Fruit fly (Drosophila melanogaster) whole organism, embryonic: Measurements from ENCODE around the gene Gr63a.

Experiments used
- B-H2 ChIP-seq: fragments of 200-800 bp; sonication (Bioruptor generic); optimal IDR thresholded peaks from 2 replicates; lab custom pipeline; 2018; ENCODE audit warnings: missing biosample characterization, mild to moderate bottlenecking, missing genetic modification characterization
- Bdp1 ChIP-seq: fragments of 200-800 bp; sonication (Bioruptor generic); optimal IDR thresholded peaks from 3 replicates; lab custom pipeline; 2016; ENCODE audit warnings: missing biosample characterization, missing genetic modification characterization
- CG11398 ChIP-seq: fragments of 200-800 bp; sonication (Bioruptor generic); optimal IDR thresholded peaks from 2 replicates; lab custom pipeline; 2016; ENCODE audit warnings: missing biosample characterization, missing genetic modification characterization
- CG12236 ChIP-seq: fragments of 200-800 bp; sonication (Bioruptor generic); optimal IDR thresholded peaks from 2 replicates; lab custom pipeline; 2016; ENCODE audit warnings: missing biosample characterization, missing genetic modification characterization
- CG12299 ChIP-seq: fragments of 200-800 bp; sonication (Bioruptor generic); optimal IDR thresholded peaks from 2 replicates; lab custom pipeline; 2018; ENCODE audit warnings: missing biosample characterization, mild to moderate bottlenecking, missing genetic modification characterization
- CG2129 ChIP-seq: fragments of 200-800 bp; sonication (Bioruptor generic); IDR thresholded peaks from 2 replicates; pipeline ENCODE4 v1.3.6; 2022; ENCODE audit warnings: missing biosample characterization, missing genetic modification characterization; ENCODE audit not compliant: partially characterized antibody
- CG2202 ChIP-seq: fragments of 200-800 bp; sonication (Bioruptor generic); optimal IDR thresholded peaks from 2 replicates; lab custom pipeline; 2018; ENCODE audit warnings: missing biosample characterization, mild to moderate bottlenecking, missing genetic modification characterization
- CG2678 ChIP-seq: fragments of 200-800 bp; sonication (Bioruptor generic); optimal IDR thresholded peaks from 3 replicates; lab custom pipeline; 2019; ENCODE audit warnings: missing biosample characterization, mild to moderate bottlenecking, missing genetic modification characterization, moderate library complexity
- CG30431 ChIP-seq: fragments of 200-800 bp; sonication (Bioruptor generic); optimal IDR thresholded peaks from 2 replicates; lab custom pipeline; 2017; ENCODE audit warnings: missing biosample characterization, missing genetic modification characterization
- CG31388 ChIP-seq: fragments of 200-800 bp; sonication (Bioruptor generic); optimal IDR thresholded peaks from 2 replicates; lab custom pipeline; 2016; ENCODE audit warnings: missing biosample characterization, missing genetic modification characterization
- CG32532 ChIP-seq: fragments of 200-800 bp; sonication (Bioruptor generic); IDR thresholded peaks from 2 replicates; pipeline ENCODE4 v1.3.6; 2022; ENCODE audit warnings: missing biosample characterization, missing genetic modification characterization
- CG3407 ChIP-seq: fragments of 200-800 bp; sonication (Bioruptor generic); optimal IDR thresholded peaks from 2 replicates; lab custom pipeline; 2018; ENCODE audit warnings: missing biosample characterization, mild to moderate bottlenecking, missing genetic modification characterization
- CG34422 ChIP-seq: fragments of 200-800 bp; sonication (Bioruptor generic); IDR thresholded peaks from 3 replicates; pipeline ENCODE4 v1.3.6; 2022; ENCODE audit warnings: missing biosample characterization, missing genetic modification characterization
- CG42726 ChIP-seq: fragments of 200-800 bp; sonication (Bioruptor generic); IDR thresholded peaks from 2 replicates; pipeline ENCODE4 v1.3.6; 2022; ENCODE audit warnings: missing biosample characterization, missing genetic modification characterization; ENCODE audit not compliant: partially characterized antibody
- CG6791 ChIP-seq: fragments of 200-800 bp; sonication (Bioruptor generic); IDR thresholded peaks from 3 replicates; pipeline ENCODE4 v1.3.6; 2022; ENCODE audit warnings: missing biosample characterization, missing genetic modification characterization; ENCODE audit not compliant: partially characterized antibody
- CG7271 ChIP-seq: fragments of 200-800 bp; sonication (Bioruptor generic); optimal IDR thresholded peaks from 2 replicates; lab custom pipeline; 2018; ENCODE audit warnings: missing biosample characterization, mild to moderate bottlenecking, missing genetic modification characterization, moderate library complexity
- CG7839 ChIP-seq: fragments of 200-800 bp; sonication (Bioruptor generic); optimal IDR thresholded peaks from 3 replicates; lab custom pipeline; 2018; ENCODE audit warnings: missing biosample characterization, mild to moderate bottlenecking, missing genetic modification characterization, moderate library complexity
- CG8359 ChIP-seq: fragments of 200-800 bp; sonication (Bioruptor generic); optimal IDR thresholded peaks from 2 replicates; lab custom pipeline; 2017; ENCODE audit warnings: missing biosample characterization, mild to moderate bottlenecking, missing genetic modification characterization, borderline replicate concordance
- CTCF ChIP-seq: fragments of 200-800 bp; sonication (Bioruptor generic); optimal IDR thresholded peaks from 2 replicates; lab custom pipeline; 2017; ENCODE audit warnings: missing biosample characterization, mild to moderate bottlenecking, missing genetic modification characterization, moderate library complexity
- Camta ChIP-seq: fragments of 200-800 bp; sonication (Bioruptor generic); optimal IDR thresholded peaks from 2 replicates; lab custom pipeline; 2016; ENCODE audit warnings: missing biosample characterization, missing genetic modification characterization
- CkIIα-i1 ChIP-seq: fragments of 200-800 bp; sonication (Bioruptor generic); IDR thresholded peaks from 2 replicates; pipeline ENCODE4 v1.3.6; 2022; ENCODE audit warnings: missing biosample characterization, missing genetic modification characterization
- D19A ChIP-seq: fragments of 200-800 bp; optimal IDR thresholded peaks from 3 replicates; lab custom pipeline; 2019; ENCODE audit warnings: missing biosample characterization, mild to moderate bottlenecking, missing genetic modification characterization, moderate library complexity
- Dfd ChIP-seq, 2 experiments: fragments of >200 bp; optimal IDR thresholded peaks; 2 replicates each; lab custom pipeline; 2017; ENCODE audit warnings: missing biosample characterization in 2 of 2, missing genetic modification characterization in 2 of 2
- Dip2 ChIP-seq: fragments of 200-800 bp; sonication (Bioruptor generic); IDR thresholded peaks from 2 replicates; pipeline ENCODE4 v1.3.6; 2022; ENCODE audit warnings: missing biosample characterization, missing genetic modification characterization
- H2.0 ChIP-seq: fragments of 200-800 bp; sonication (Bioruptor generic); IDR thresholded peaks from 2 replicates; pipeline ENCODE4 v1.3.6; 2022; ENCODE audit warnings: missing biosample characterization, missing genetic modification characterization
- Kr ChIP-seq: fragments of 200-800 bp; sonication (Bioruptor generic); optimal IDR thresholded peaks from 2 replicates; lab custom pipeline; 2017; ENCODE audit warnings: missing biosample characterization, mild to moderate bottlenecking, missing genetic modification characterization
- Lim3 ChIP-seq: fragments of 200-800 bp; sonication (Bioruptor generic); IDR thresholded peaks from 2 replicates; pipeline ENCODE4 v1.3.6; 2022; ENCODE audit warnings: missing biosample characterization, missing genetic modification characterization
- MESR4 ChIP-seq: fragments of 200-800 bp; sonication (Bioruptor generic); optimal IDR thresholded peaks from 2 replicates; lab custom pipeline; 2018; ENCODE audit warnings: missing biosample characterization, mild to moderate bottlenecking, missing genetic modification characterization, moderate library complexity
- Meics ChIP-seq: fragments of 200-800 bp; sonication (Bioruptor generic); optimal IDR thresholded peaks from 2 replicates; lab custom pipeline; 2017; ENCODE audit warnings: missing biosample characterization, mild to moderate bottlenecking, missing genetic modification characterization
- Neu2 ChIP-seq: fragments of 200-800 bp; sonication (Bioruptor generic); optimal IDR thresholded peaks from 3 replicates; lab custom pipeline; 2016; ENCODE audit warnings: missing biosample characterization, missing genetic modification characterization, borderline replicate concordance
- Poxn ChIP-seq: fragments of 200-800 bp; sonication (Bioruptor generic); IDR thresholded peaks from 2 replicates; pipeline ENCODE4 v1.3.6; 2022; ENCODE audit warnings: missing biosample characterization, missing genetic modification characterization
- Ptx1 ChIP-seq: fragments of 200-800 bp; sonication (Bioruptor generic); IDR thresholded peaks from 2 replicates; pipeline ENCODE4 v1.3.6; 2022; ENCODE audit warnings: missing biosample characterization, missing genetic modification characterization
- Rfx ChIP-seq: fragments of 200-800 bp; sonication (Bioruptor generic); IDR thresholded peaks from 2 replicates; pipeline ENCODE4 v1.3.6; 2022; ENCODE audit warnings: missing biosample characterization, missing genetic modification characterization
- Taf1 ChIP-seq: fragments of 200-800 bp; sonication (Bioruptor generic); IDR thresholded peaks from 2 replicates; pipeline ENCODE4 v1.3.6; 2022; ENCODE audit warnings: missing biosample characterization, missing genetic modification characterization
- Tbp ChIP-seq: fragments of >200 bp; optimal IDR thresholded peaks from 2 replicates; lab custom pipeline; 2018; ENCODE audit warnings: missing biosample characterization, missing genetic modification characterization
- YL-1 ChIP-seq: fragments of 200-800 bp; sonication (Bioruptor generic); optimal IDR thresholded peaks from 3 replicates; lab custom pipeline; 2017; ENCODE audit warnings: missing biosample characterization, mild to moderate bottlenecking, missing genetic modification characterization
- ash1 ChIP-seq: fragments of 200-800 bp; sonication (Bioruptor generic); optimal IDR thresholded peaks from 2 replicates; lab custom pipeline; 2018; ENCODE audit warnings: missing biosample characterization, mild to moderate bottlenecking, missing genetic modification characterization
- az2 ChIP-seq: fragments of 200-800 bp; sonication (Bioruptor generic); optimal IDR thresholded peaks from 3 replicates; lab custom pipeline; 2016; ENCODE audit warnings: missing biosample characterization, missing genetic modification characterization
- corto ChIP-seq: fragments of 200-800 bp; sonication (Bioruptor generic); optimal IDR thresholded peaks from 2 replicates; lab custom pipeline; 2016; ENCODE audit warnings: missing biosample characterization, mild to moderate bottlenecking, missing genetic modification characterization, moderate library complexity
- dan ChIP-seq: fragments of 200-800 bp; sonication (Bioruptor generic); IDR thresholded peaks from 2 replicates; pipeline ENCODE4 v1.3.6; 2022; ENCODE audit warnings: missing biosample characterization, missing genetic modification characterization
- dimm ChIP-seq: fragments of 200-800 bp; sonication (Bioruptor generic); IDR thresholded peaks from 2 replicates; pipeline ENCODE4 v1.3.6; 2022; ENCODE audit warnings: missing biosample characterization, missing genetic modification characterization
- gcm ChIP-seq: fragments of 200-800 bp; sonication (Bioruptor generic); optimal IDR thresholded peaks from 2 replicates; lab custom pipeline; 2019; ENCODE audit warnings: missing biosample characterization, mild to moderate bottlenecking, missing genetic modification characterization, moderate library complexity
- nau ChIP-seq: fragments of 200-800 bp; sonication (Bioruptor generic); optimal IDR thresholded peaks from 3 replicates; lab custom pipeline; 2017; ENCODE audit warnings: missing biosample characterization, mild to moderate bottlenecking, missing genetic modification characterization, missing genetic modification reagents
- nerfin-1 ChIP-seq: fragments of 200-800 bp; sonication (Bioruptor generic); optimal IDR thresholded peaks from 3 replicates; lab custom pipeline; 2019; ENCODE audit warnings: missing biosample characterization, mild to moderate bottlenecking, missing genetic modification characterization, moderate library complexity
- nom ChIP-seq: fragments of 200-800 bp; sonication (Bioruptor generic); optimal IDR thresholded peaks from 2 replicates; lab custom pipeline; 2017; ENCODE audit warnings: missing biosample characterization, missing genetic modification characterization, mild to moderate bottlenecking, moderate library complexity, missing genetic modification reagents
- onecut ChIP-seq: fragments of 200-800 bp; sonication (Bioruptor generic); IDR thresholded peaks from 2 replicates; pipeline ENCODE4 v1.3.6; 2022; ENCODE audit warnings: missing biosample characterization, missing genetic modification characterization
- pita ChIP-seq: fragments of 200-800 bp; sonication (Bioruptor generic); optimal IDR thresholded peaks from 2 replicates; lab custom pipeline; 2017; ENCODE audit warnings: missing biosample characterization, mild to moderate bottlenecking, missing genetic modification characterization
- psq ChIP-seq: fragments of 200-800 bp; sonication (Bioruptor generic); optimal IDR thresholded peaks from 2 replicates; lab custom pipeline; 2017; ENCODE audit warnings: missing biosample characterization, missing genetic modification characterization
- sqz ChIP-seq: fragments of 200-800 bp; sonication (Bioruptor generic); optimal IDR thresholded peaks from 3 replicates; lab custom pipeline; 2018; ENCODE audit warnings: missing biosample characterization, mild to moderate bottlenecking, missing genetic modification characterization
- stc ChIP-seq: fragments of 200-800 bp; sonication (Bioruptor generic); IDR thresholded peaks from 2 replicates; pipeline ENCODE4 v1.3.6; 2022; ENCODE audit warnings: missing biosample characterization, missing genetic modification characterization
- tio ChIP-seq: fragments of 200-800 bp; sonication (Bioruptor generic); optimal IDR thresholded peaks from 2 replicates; lab custom pipeline; 2017; ENCODE audit warnings: missing biosample characterization, missing genetic modification characterization, inconsistent platforms
- tup ChIP-seq: fragments of 200-800 bp; sonication (Bioruptor generic); optimal IDR thresholded peaks from 2 replicates; lab custom pipeline; 2016; ENCODE audit warnings: missing biosample characterization, mild to moderate bottlenecking, missing genetic modification characterization, moderate library complexity

The Gr63a gene

dm6 chr3L:3892154-3892624, 4.2 kb downstream of the Gr63a start, which contains the start of gene Fie (continued):
- TF ChIP-seq Dip2 (GFP tag; lab: Robert Waterston, UW) (no peak), nerfin-1 (tag; lab: Kevin White, UChicago) (peak; percentile 38), Dfd (GFP tag; optimal IDR thresholded peaks at IDR 0.05; lab: Kevin White, UChicago) (no peak), CG31388 (GFP tag; lab: Kevin White, UChicago) (no peak), dan (GFP tag; lab: Robert Waterston, UW) (no peak), stc (GFP tag; lab: Robert Waterston, UW) (no peak; the same call in 1 of the 2 replicates), Poxn (no peak), CG7271 (tag; lab: Kevin White, UChicago) (no peak), Kr (GFP tag; lab: Kevin White, UChicago) (no peak), sqz (GFP tag; lab: Kevin White, UChicago) (peak; percentile 44), Rfx (GFP tag; lab: Robert Waterston, UW) (peak; percentile 42; the same call in 1 of the 2 replicates), CTCF (GFP tag; lab: Kevin White, UChicago) (no peak), D19A (tag; lab: Kevin White, UChicago) (peak; percentile 94), pita (GFP tag; lab: Kevin White, UChicago) (no peak), CG2678 (peak; percentile 85), CG2129 (no peak), Bdp1 (GFP tag; lab: Kevin White, UChicago) (peak; percentile 46), CG8359 (GFP tag; lab: Kevin White, UChicago) (no peak), Meics (GFP tag; lab: Kevin White, UChicago) (peak; percentile 83), H2.0 (GFP tag; lab: Robert Waterston, UW) (no peak), CG7839 (tag; lab: Kevin White, UChicago) (peak; percentile 68), CG42726 (GFP tag; lab: Robert Waterston, UW) (no peak), tup (no peak), nau (GFP tag; lab: Kevin White, UChicago) (peak; percentile 29), CG34422 (GFP tag; lab: Robert Waterston, UW) (0 out of 3 replicates have a peak, but pooled peaks have one; percentile 19), dimm (GFP tag; lab: Robert Waterston, UW) (no peak), psq (GFP tag; lab: Kevin White, UChicago) (no peak), CG30431 (GFP tag; lab: Kevin White, UChicago) (no peak), CG32532 (GFP tag; lab: Robert Waterston, UW) (peak; percentile 63), YL-1 (no peak), CG12236 (no peak), nom (GFP tag; lab: Kevin White, UChicago) (no peak), CG6791 (GFP tag; lab: Robert Waterston, UW) (no peak), B-H2 (peak; percentile 13), CkIIα-i1 (GFP tag; lab: Robert Waterston, UW) (no peak), Lim3 (no peak), CG11398 (no peak), CG3407 (GFP tag; lab: Kevin White, UChicago) (peak; percentile 26), onecut (GFP tag; lab: Robert Waterston, UW) (no peak), gcm (GFP tag; lab: Kevin White, UChicago) (peak; percentile 13), CG2202 (tag; lab: Kevin White, UChicago) (no peak), Tbp (GFP tag; lab: Kevin White, UChicago) (no peak), MESR4 (GFP tag; lab: Kevin White, UChicago) (no peak), Ptx1 (GFP tag; lab: Robert Waterston, UW) (peak; percentile 54), CG12299 (tag; lab: Kevin White, UChicago) (no peak), Camta (GFP tag; lab: Kevin White, UChicago) (no peak), Taf1 (GFP tag; lab: Robert Waterston, UW) (no peak), tio (GFP tag; lab: Kevin White, UChicago) (peak; percentile 63), ash1 (no peak), corto (no peak), Neu2 (GFP tag; lab: Kevin White, UChicago) (no peak), az2 (peak; percentile 52)
